Fruit fly (Drosophila melanogaster) ovary, adult (tissue): ENCODE data around the gene CG4465.

Source experiments
- CG17801 ChIP-seq: fragments of 200-800 bp; optimal IDR thresholded peaks from 2 replicates; lab custom pipeline; 2019; ENCODE audit warnings: missing biosample characterization, mild to moderate bottlenecking, missing genetic modification characterization, moderate library complexity; ENCODE audit not compliant: partially characterized antibody

The CG4465 gene

dm6 chr3R:19879470-19880052 lies 38.1 kb downstream of the CG4465 start, which contains the start of gene Ask1:
Ask1 (plus strand) TSS chr3R:19879719.
- no peak for TF ChIP-seq CG17801 (GFP tag; lab: Kevin White, UChicago)

dm6 chr3R:19877427-19878076 lies 40.1 kb downstream of the CG4465 start, which contains the start of the genes CG17186 and Arc42:
CG17186 (minus strand) TSS chr3R:19877514.
Arc42 (plus strand) TSS chr3R:19877737.
- TF ChIP-seq CG17801 (GFP tag; lab: Kevin White, UChicago) = peak; percentile 33

dm6 chr3R:19875118-19875887 lies 42.3 kb downstream of the CG4465 start, which contains the start of gene Mrp5:
Mrp5 (minus strand) TSS chr3R:19875678.
- TF ChIP-seq CG17801 (GFP tag; lab: Kevin White, UChicago) = no peak

dm6 chr3R:19873102-19873737 lies 44.4 kb downstream of the CG4465 start:
- TF ChIP-seq CG17801 (GFP tag; lab: Kevin White, UChicago) = no peak
